Fruit fly (Drosophila melanogaster) whole organism, larva: ENCODE results near the gene jim.

ENCODE experiments used
- noc ChIP-seq: fragments of 200-800 bp; sonication (Bioruptor generic); optimal IDR thresholded peaks from 3 replicates; lab custom pipeline; 2019; ENCODE audit warnings: missing biosample characterization, mild to moderate bottlenecking, missing genetic modification characterization, moderate library complexity

The jim gene

dm6 chr3L:22822544-22823175 is 12.3 kb downstream of the jim start:
- TF ChIP-seq noc, result peak; percentile 73

dm6 chr3L:22821377-22821776 is 13.6 kb downstream of the jim start:
- no peak for TF ChIP-seq noc

dm6 chr3L:22820190-22820589 is 14.8 kb downstream of the jim start:
- TF ChIP-seq noc, result no peak

DNA sequence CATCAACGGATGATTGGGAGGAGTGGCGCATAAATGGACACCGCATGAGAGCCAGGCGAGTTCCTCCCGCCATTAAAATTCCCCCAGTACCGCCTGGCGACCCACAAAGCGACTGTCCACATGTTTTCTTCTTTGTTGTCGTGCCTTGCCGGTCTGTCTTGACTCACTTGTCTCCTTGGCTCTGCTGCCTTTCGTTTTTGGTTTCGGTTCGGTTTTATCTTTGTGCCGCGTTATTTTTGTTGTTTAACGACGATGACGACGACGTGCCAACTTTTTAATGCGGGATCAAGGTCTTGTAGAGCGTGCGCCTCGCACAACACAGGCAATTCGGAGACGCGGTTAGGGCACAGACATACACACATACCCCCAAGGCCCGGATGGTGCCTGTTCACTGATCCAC is 33.0 kb downstream of the jim start:
- TF ChIP-seq noc, result no peak

DNA sequence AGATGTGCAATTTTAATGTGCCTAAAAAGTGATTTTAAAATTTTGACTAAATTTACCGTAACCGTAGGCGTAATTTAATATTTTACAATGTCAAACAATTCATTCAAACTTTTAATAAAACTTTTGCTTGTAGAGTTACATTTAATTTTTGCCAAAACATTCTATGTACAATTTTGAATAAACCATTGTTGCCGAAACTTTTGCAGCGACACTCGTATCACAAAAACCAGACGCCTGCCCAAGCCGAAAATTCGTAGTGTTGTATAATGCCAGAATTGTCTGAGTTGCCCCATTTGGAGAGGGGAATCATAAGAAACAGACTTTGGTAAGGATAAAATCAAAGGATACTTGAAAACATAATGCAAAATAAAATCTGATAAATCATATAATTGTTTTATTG is 39.4 kb downstream of the jim start:
- no peak for TF ChIP-seq noc

dm6 chr3L:22791622-22792021 is 43.4 kb downstream of the jim start:
- no peak for TF ChIP-seq noc

DNA sequence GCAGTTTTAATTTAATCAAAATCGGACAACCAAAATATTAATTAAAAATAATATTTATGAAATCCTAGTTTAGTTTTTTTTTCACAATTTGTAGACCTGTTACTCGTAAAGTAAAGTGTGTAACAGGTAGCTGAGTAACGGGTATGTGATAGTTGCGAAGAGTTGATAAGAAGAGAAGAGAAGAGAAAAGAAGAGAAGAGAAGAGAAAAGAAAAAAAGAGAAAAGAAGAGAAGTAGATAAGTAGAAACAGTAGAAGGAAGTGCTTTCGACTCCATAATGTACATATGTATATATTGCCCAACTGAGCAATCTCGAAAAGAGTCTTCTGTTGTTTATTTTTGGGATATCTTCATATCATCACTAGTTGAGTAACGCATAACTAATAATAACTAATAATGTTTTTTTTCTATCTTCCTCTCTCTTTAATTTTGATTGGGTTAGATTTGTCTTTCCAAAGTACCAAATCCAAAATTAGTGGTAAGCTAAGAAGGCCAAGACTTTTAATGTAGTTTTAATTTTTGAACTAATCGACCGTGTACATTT is 47.0 kb downstream of the jim start, which contains the start of gene CG14448:
TSS of gene CG14448 (plus strand) at position 493 of the 543 bp plus-strand sequence.
- TF ChIP-seq noc, result no peak

- peak; percentile 21 for TF ChIP-seq noc
These were observed 60.5 kb downstream of the jim start for dm6 chr3L:22774479-22774878.

DNA sequence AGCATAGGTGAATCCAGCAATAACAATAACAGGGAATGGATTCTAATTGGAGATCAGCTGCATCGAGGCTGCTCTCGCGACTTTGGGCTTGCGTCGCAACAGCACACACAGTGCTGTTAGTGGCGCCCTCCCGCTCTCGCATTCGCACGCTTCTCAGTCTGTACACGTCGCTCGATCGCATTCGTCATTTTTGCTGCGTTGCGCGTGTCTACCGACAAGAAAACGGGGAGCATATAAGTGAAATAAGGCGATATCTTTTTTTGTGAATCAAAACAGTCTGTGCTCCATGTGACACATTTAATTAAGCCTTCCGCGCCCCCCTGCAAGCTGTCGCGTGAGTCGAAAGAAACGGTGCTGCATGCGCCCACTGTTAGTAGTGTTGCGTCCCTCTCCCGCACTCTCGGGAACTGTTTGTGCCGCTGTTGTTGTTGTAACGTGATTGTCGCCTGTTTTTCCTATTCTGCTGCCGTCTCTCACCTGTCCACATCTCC is 61.6 kb downstream of the jim start:
- TF ChIP-seq noc, result peak; percentile 12

- no peak for TF ChIP-seq noc
These were observed 85.0 kb downstream of the jim start for dm6 chr3L:22749987-22750386.

- TF ChIP-seq noc, result no peak
These were observed 85.8 kb downstream of the jim start, which contains the start of gene SPoCk for dm6 chr3L:22749147-22749550. Gene SPoCk (plus strand): TSS chr3L:22749444.

- no peak for TF ChIP-seq noc
These were observed 91.9 kb downstream of the jim start for dm6 chr3L:22742945-22743582.

DNA sequence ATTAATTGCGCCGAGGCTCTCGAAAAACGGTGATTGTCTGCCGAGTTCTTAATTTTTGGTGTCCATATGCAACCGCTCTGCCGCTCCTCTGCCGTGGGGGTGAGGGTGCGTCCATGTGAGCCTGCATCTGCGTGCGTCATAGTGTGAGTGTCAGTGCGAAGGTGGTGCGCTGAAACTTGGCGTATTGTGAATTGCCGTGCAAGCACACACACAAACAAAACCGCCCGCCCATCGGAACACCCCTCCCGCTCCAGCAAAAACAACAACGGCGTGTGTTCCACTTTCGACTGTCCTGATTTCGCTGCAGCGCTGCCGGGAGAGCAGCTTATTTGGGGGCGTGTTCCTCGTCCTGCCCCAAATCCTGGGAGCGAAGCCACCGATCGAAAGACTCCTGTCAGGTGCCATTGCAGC is 92.9 kb downstream of the jim start:
- TF ChIP-seq noc, result no peak

DNA sequence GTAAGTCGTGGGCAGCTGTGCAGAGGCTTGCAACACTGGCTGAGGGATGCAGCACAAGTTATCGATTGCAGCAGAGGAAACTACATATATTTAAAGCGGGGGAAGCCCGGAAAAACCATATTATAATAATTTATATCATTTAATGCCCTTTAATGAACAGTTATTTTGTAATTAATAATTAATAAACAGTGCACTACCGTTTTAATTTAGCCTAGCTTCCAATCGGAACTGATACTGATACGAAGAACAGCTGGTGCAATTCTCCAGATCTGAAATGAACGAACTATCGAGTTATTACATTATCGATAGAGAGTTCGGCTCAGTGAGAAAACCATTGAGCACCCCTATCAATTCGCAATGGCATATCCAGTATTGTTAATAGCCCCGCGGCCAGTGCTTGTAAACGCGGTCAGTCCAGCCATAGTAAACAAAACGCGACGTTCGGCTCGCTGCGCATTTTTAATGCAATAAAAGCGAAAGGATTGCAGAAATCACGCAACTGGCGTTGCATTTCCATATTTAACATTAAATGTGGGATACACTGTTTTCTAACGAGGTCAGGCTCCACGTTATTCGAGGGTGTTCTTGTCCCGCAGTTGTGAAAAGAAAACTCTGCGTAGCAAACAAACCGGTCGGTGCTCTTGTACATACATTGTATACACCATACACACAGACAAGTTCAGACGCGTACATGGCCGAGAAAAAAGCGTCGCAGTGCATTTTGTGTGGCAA is 93.4 kb downstream of the jim start, which contains the start of gene CG7369:
TSS of gene CG7369 (plus strand) at position 405 of the 732 bp plus-strand sequence.
- TF ChIP-seq noc, result peak; percentile 91
